Fruit fly (Drosophila melanogaster): ENCODE measurements around the gene CG5938.

DNA sequence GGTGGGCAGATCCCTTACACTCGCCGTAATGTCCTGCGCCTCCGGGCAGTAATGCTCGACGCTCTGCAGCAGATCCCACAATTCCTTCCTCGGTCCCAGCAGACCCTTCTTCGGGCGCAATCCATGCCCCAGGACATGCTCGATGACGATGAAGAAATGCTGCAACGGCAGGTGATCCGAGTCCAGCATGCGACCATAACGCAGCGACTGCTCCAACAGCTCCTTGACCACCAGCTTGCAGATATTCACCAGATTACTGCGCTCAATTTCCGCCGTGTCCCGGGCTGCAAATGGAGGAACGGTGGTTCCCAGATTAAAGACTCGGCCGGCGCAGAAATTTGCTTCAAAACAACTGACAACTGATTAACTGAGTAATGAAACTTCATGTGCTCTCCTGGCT, 41.2 kb upstream of the CG5938 start, which contains the start of gene CG31068:
- TF ChIP-seq OdsH (GFP tag; optimal IDR thresholded peaks at IDR 0.05) (no peak), CrebA (GFP tag; optimal IDR thresholded peaks at IDR 0.05; ENCODE audit: borderline replicate concordance) (no peak), lola (GFP tag; optimal IDR thresholded peaks at IDR 0.05) (no peak), br (GFP tag; optimal IDR thresholded peaks at IDR 0.05) (no peak), Mio (GFP tag; optimal IDR thresholded peaks at IDR 0.05) (no peak), sv (GFP tag; optimal IDR thresholded peaks at IDR 0.05) (no peak), GATAd (GFP tag; optimal IDR thresholded peaks at IDR 0.05) (no peak)
